Worm (Caenorhabditis elegans): ENCODE measurements around the gene sluh-7.

sluh-7 gene

DNA sequence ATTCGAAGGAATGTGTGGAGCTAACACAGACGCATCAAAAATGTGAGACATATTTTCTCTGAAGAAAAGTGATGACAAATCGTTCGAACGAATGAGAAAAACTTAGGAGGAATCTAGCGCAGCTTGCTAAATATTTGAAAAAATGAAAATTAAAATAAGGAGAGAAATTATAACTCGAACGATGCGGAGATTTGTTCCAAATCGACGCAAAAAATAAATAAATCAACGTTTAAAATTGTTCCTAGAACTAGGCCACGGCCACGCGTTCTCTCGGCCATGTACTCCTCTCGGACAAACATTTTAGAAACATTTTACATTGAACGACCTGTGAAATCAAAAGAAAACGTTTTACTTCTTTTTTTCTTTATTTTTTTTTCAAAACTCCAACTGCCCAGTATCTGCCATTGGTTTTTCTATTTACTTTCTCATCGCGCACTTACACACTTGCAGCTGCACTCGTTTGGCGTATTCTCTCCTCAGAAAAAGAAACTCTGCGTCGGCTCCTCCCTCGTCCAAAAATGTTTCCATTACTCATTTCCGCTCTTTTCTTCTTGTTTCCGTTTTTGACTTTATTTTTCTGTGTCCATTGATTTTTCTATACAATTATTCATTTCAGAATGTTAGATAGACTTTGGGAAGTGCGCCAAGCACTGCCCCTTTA, 35.4 kb downstream of the sluh-7 start, which contains the start of the genes gna-1 and B0024.13:
Gene gna-1, minus strand, starts transcription at position 51 of the 661 bp plus-strand sequence.
Gene B0024.13, plus strand, starts transcription at position 611 of the 661 bp plus-strand sequence.
- TF ChIP-seq cebp-1 (GFP tag; IDR thresholded peaks at IDR 0.05) (no peak), cebp-1 (tag; optimal IDR thresholded peaks at IDR 0.05) (no peak), nhr-80 (tag; optimal IDR thresholded peaks at IDR 0.05) (no peak), tbp1 (GFP tag; optimal IDR thresholded peaks at IDR 0.05) (peak; percentile 20), lin-40 (tag; optimal IDR thresholded peaks at IDR 0.05) (no peak), pha-4 (tag; optimal IDR thresholded peaks at IDR 0.05) (no peak), ztf-22 (GFP tag; optimal IDR thresholded peaks at IDR 0.05) (no peak), ZK185.1 (tag; optimal IDR thresholded peaks at IDR 0.05; ENCODE audit: poor library complexity, severe bottlenecking) (peak; percentile 77), nhr-179 (tag; optimal IDR thresholded peaks at IDR 0.05) (no peak), lir-1 (GFP tag; conservative IDR thresholded peaks at IDR 0.05) (peak; percentile 56; the same call in 1 of the 2 replicates), F49E8.2 (tag; optimal IDR thresholded peaks at IDR 0.05; ENCODE audit: insufficient read depth) (no peak), chd-7 (tag; optimal IDR thresholded peaks at IDR 0.05) (no peak), rcor-1 (GFP tag; IDR thresholded peaks at IDR 0.05) (peak; percentile 50; the same call in 1 of the 2 replicates), ceh-91 (GFP tag; IDR thresholded peaks at IDR 0.05) (peak; percentile 51; the same call in 1 of the 2 replicates), sptf-2 (GFP tag; optimal IDR thresholded peaks at IDR 0.05) (no peak), nhr-90 (tag; optimal IDR thresholded peaks at IDR 0.05) (no peak), aptf-2 (GFP tag; conservative IDR thresholded peaks at IDR 0.05) (no peak), Y53G8AR.9 (GFP tag; conservative IDR thresholded peaks at IDR 0.05) (no peak), F57C9.4 (tag; optimal IDR thresholded peaks at IDR 0.05) (no peak), mxl-1 (tag; optimal IDR thresholded peaks at IDR 0.05) (no peak), sdz-38 (tag; optimal IDR thresholded peaks at IDR 0.05) (no peak), snpc-4 (GFP tag; optimal IDR thresholded peaks at IDR 0.05) (no peak), snpc-4 (tag; optimal IDR thresholded peaks at IDR 0.05) (peak in 2 of 4 experiments; percentile 10 to 39), madf-3 (GFP tag; IDR thresholded peaks at IDR 0.05) (no peak), hlh-12 (tag; optimal IDR thresholded peaks at IDR 0.05) (no peak), F37B4.10 (GFP tag; IDR thresholded peaks at IDR 0.05) (no peak), Y79H2A.3 (GFP tag; conservative IDR thresholded peaks at IDR 0.05) (no peak), ceh-58 (GFP tag; IDR thresholded peaks at IDR 0.05) (no peak), efl-1 (GFP tag; optimal IDR thresholded peaks at IDR 0.05) (no peak), lsy-27 (tag; optimal IDR thresholded peaks at IDR 0.05; ENCODE audit: borderline replicate concordance, insufficient read depth) (no peak), tlf-1 (GFP tag; optimal IDR thresholded peaks at IDR 0.05) (peak; percentile 19), K11D2.4 (GFP tag; IDR thresholded peaks at IDR 0.05) (0 out of 2 replicates have a peak, but pooled peaks have one; percentile 46), hsf-1 (GFP tag; IDR thresholded peaks at IDR 0.05) (no peak), die-1 (tag; optimal IDR thresholded peaks at IDR 0.05) (no peak), B0261.1 (tag; optimal IDR thresholded peaks at IDR 0.05) (no peak), F57A8.1 (GFP tag; optimal IDR thresholded peaks at IDR 0.05) (no peak), ama-1 (optimal IDR thresholded peaks at IDR 0.05) (no peak), ama-1 (GFP tag; optimal IDR thresholded peaks at IDR 0.05) (no peak), ceh-100 (GFP tag; IDR thresholded peaks at IDR 0.05) (no peak), attf-5 (GFP tag; optimal IDR thresholded peaks at IDR 0.05) (peak; percentile 58), fkh-3 (tag; optimal IDR thresholded peaks at IDR 0.05) (no peak), nhr-120 (GFP tag; IDR thresholded peaks at IDR 0.05) (no peak), madf-8 (GFP tag; conservative IDR thresholded peaks at IDR 0.05) (peak; percentile 24; the same call in 1 of the 2 replicates), attf-6 (GFP tag; IDR thresholded peaks at IDR 0.05) (no peak), egl-18 (GFP tag; IDR thresholded peaks at IDR 0.05) (no peak), mes-4 (tag; optimal IDR thresholded peaks at IDR 0.05) (no peak), Y67H2A.10 (GFP tag; conservative IDR thresholded peaks at IDR 0.05) (no peak), lsl-1 (GFP tag; optimal IDR thresholded peaks at IDR 0.05) (peak; percentile 24), mel-28 (tag; optimal IDR thresholded peaks at IDR 0.05; ENCODE audit: borderline replicate concordance) (no peak)

Measured in whole organism, young adult.